Worm (Caenorhabditis elegans) whole organism, L4/young adult: ENCODE measurements around the gene srbc-62.

ENCODE experiments used
- dao-5 ChIP-seq: sonication (generic microtip); optimal IDR thresholded peaks from 2 replicates; lab custom pipeline; 2016; ENCODE audit warnings: missing genotype, missing genetic modification characterization, moderate library complexity, missing compliant biosample characterization
- him-1 ChIP-seq: sonication (generic microtip); optimal IDR thresholded peaks from 2 replicates; lab custom pipeline; 2016; ENCODE audit warnings: missing genotype, missing genetic modification reagents, missing genetic modification characterization, missing compliant biosample characterization

DNA sequence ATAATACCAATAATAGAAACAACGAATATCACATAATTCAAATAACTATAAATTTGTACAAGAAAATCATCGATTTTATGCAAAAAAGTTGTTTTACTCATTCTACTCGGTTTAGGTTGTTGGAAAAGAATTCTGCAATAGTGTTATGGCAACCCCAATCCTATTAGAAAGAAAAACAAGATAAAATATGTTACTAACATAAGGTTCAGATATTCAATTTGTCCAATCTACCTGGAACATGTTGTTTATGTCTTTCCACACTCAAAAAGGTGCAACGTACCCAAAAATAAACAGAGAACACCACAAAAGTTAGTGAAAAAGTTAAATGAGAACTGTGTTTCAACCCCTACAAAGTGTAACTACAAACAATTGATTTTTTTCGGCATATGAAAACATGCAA lies 47.0 kb upstream of the srbc-62 start, which contains the start of gene srw-51:
- TF ChIP-seq him-1 (tag; lab: Kevin White, UChicago) (no peak), dao-5 (tag; lab: Kevin White, UChicago) (no peak)
